Worm (Caenorhabditis elegans): ENCODE results near the gene lin-12.

- no peak for TF ChIP-seq cog-1 (tag; optimal IDR thresholded peaks at IDR 0.05)
- TF ChIP-seq ztf-29 (GFP tag; IDR thresholded peaks at IDR 0.05), result no peak
- no peak for TF ChIP-seq flt-1 (GFP tag; IDR thresholded peaks at IDR 0.05)
- TF ChIP-seq ztf-23 (GFP tag; IDR thresholded peaks at IDR 0.05), result no peak
- TF ChIP-seq med-1 (GFP tag; optimal IDR thresholded peaks at IDR 0.05; ENCODE audit: insufficient read depth), result no peak
- no peak for TF ChIP-seq tab-1 (GFP tag; IDR thresholded peaks at IDR 0.05)
- no peak for TF ChIP-seq ref-1 (GFP tag; conservative IDR thresholded peaks at IDR 0.05)
- TF ChIP-seq T22C8.4 (GFP tag; IDR thresholded peaks at IDR 0.05), result no peak
These were observed 44.5 kb upstream of the lin-12 start for ce11 chrIII:9115745-9116144.

Data from whole organism, midembryonic.